Fruit fly (Drosophila melanogaster): ENCODE measurements around the gene COX4.

DNA sequence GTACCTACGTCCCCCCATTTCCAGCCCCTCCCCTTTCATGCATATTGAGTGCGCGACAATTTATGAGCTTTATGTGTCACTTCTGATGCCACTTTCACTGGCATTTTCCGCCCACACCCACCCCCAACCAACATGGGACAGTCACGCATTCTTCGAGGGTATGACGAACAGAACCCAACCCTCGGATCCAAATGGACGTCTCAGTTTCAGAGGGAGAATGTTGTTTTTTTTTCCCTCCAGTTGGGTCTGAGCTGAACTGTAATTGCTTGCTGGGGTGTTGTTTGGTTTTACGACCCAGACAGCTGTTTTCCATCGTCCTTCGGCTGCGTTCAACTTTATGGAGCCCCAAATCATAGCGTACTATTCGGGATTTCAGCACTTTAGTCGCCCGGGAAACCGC is 34.7 kb upstream of the COX4 start:
- no peak for TF ChIP-seq Hr4 (GFP tag; optimal IDR thresholded peaks at IDR 0.05)
- TF ChIP-seq spab (GFP tag; optimal IDR thresholded peaks at IDR 0.05), result no peak
- no peak for TF ChIP-seq pdm3 (GFP tag; optimal IDR thresholded peaks at IDR 0.05)
- TF ChIP-seq Sox15 (GFP tag; optimal IDR thresholded peaks at IDR 0.05), result no peak
- no peak for TF ChIP-seq CG8119 (GFP tag; IDR thresholded peaks at IDR 0.05)
- TF ChIP-seq Smox (GFP tag; optimal IDR thresholded peaks at IDR 0.05), result no peak
- TF ChIP-seq CG10631 (GFP tag; optimal IDR thresholded peaks at IDR 0.05), result no peak
